Fruit fly (Drosophila melanogaster) whole organism, embryonic: Measurements from ENCODE around the gene Chd3.
A peak's percentile ranks its signal among the peaks of the same experiment; 100 is the strongest.

Experiments used
- C15 ChIP-seq: fragments of 200-800 bp; sonication (Bioruptor generic); IDR thresholded peaks from 3 replicates; pipeline ENCODE4 v1.3.6; 2022; ENCODE audit warnings: missing biosample characterization, missing genetic modification characterization
- CG10209 ChIP-seq: fragments of 200-800 bp; sonication (Bioruptor generic); optimal IDR thresholded peaks from 3 replicates; lab custom pipeline; 2017; ENCODE audit warnings: missing biosample characterization, mild to moderate bottlenecking, missing genetic modification characterization, missing genetic modification reagents
- CG10543 ChIP-seq: fragments of 200-800 bp; sonication (Bioruptor generic); optimal IDR thresholded peaks from 3 replicates; lab custom pipeline; 2017; ENCODE audit warnings: missing biosample characterization, mild to moderate bottlenecking, missing genetic modification characterization, moderate library complexity
- CG10654 ChIP-seq: fragments of 200-800 bp; sonication (Bioruptor generic); optimal IDR thresholded peaks from 2 replicates; lab custom pipeline; 2016; ENCODE audit warnings: missing biosample characterization, missing genetic modification characterization
- CG11247 ChIP-seq: fragments of 200-800 bp; sonication (Bioruptor generic); IDR thresholded peaks from 2 replicates; pipeline ENCODE4 v1.3.6; 2022; ENCODE audit warnings: missing biosample characterization, missing genetic modification characterization
- CG12071 ChIP-seq: fragments of 200-800 bp; sonication (Bioruptor generic); optimal IDR thresholded peaks from 3 replicates; lab custom pipeline; 2018; ENCODE audit warnings: missing biosample characterization, mild to moderate bottlenecking, missing genetic modification characterization
- CG12219 ChIP-seq: fragments of 200-800 bp; sonication (Bioruptor generic); optimal IDR thresholded peaks from 3 replicates; lab custom pipeline; 2018; ENCODE audit warnings: missing biosample characterization, mild to moderate bottlenecking, missing genetic modification characterization
- CG13624 ChIP-seq: fragments of 200-800 bp; sonication (Bioruptor generic); optimal IDR thresholded peaks from 2 replicates; lab custom pipeline; 2016; ENCODE audit warnings: missing biosample characterization, missing genetic modification characterization
- CG13894 ChIP-seq: fragments of 200-800 bp; sonication (Bioruptor generic); optimal IDR thresholded peaks from 3 replicates; lab custom pipeline; 2018; ENCODE audit warnings: missing biosample characterization, mild to moderate bottlenecking, missing genetic modification characterization, moderate library complexity
- CG14860 ChIP-seq: fragments of 200-800 bp; sonication (Bioruptor generic); IDR thresholded peaks from 3 replicates; pipeline ENCODE4 v1.3.6; 2022; ENCODE audit warnings: missing biosample characterization, missing genetic modification characterization; ENCODE audit not compliant: partially characterized antibody
- CG15269 ChIP-seq: fragments of 200-800 bp; sonication (Bioruptor generic); optimal IDR thresholded peaks from 2 replicates; lab custom pipeline; 2018; ENCODE audit warnings: missing biosample characterization, mild to moderate bottlenecking, missing genetic modification characterization, moderate library complexity
- CG15514 ChIP-seq: fragments of 200-800 bp; sonication (Bioruptor generic); optimal IDR thresholded peaks from 3 replicates; lab custom pipeline; 2017; ENCODE audit warnings: missing biosample characterization, missing genetic modification characterization, mild to moderate bottlenecking, moderate library complexity, missing genetic modification reagents
- CG1603 ChIP-seq: fragments of 200-800 bp; sonication (Bioruptor generic); optimal IDR thresholded peaks from 2 replicates; lab custom pipeline; 2019; ENCODE audit warnings: missing biosample characterization, mild to moderate bottlenecking, missing genetic modification characterization, moderate library complexity
- CG16863 ChIP-seq: fragments of 200-800 bp; sonication (Bioruptor generic); optimal IDR thresholded peaks from 3 replicates; lab custom pipeline; 2016; ENCODE audit warnings: missing biosample characterization, missing genetic modification characterization
- CG17912 ChIP-seq: fragments of 200-800 bp; sonication (Bioruptor generic); optimal IDR thresholded peaks from 2 replicates; lab custom pipeline; 2018; ENCODE audit warnings: missing biosample characterization, mild to moderate bottlenecking, missing genetic modification characterization
- CG31365 ChIP-seq: fragments of 200-800 bp; sonication (Bioruptor generic); optimal IDR thresholded peaks from 2 replicates; lab custom pipeline; 2018; ENCODE audit warnings: missing biosample characterization, mild to moderate bottlenecking, missing genetic modification characterization
- CG32772 ChIP-seq: fragments of 200-800 bp; sonication (Bioruptor generic); IDR thresholded peaks from 2 replicates; pipeline ENCODE4 v1.3.6; 2022; ENCODE audit warnings: missing biosample characterization, missing genetic modification characterization
- CG34376 ChIP-seq: fragments of 200-800 bp; sonication (Bioruptor generic); optimal IDR thresholded peaks from 2 replicates; lab custom pipeline; 2018; ENCODE audit warnings: missing biosample characterization, mild to moderate bottlenecking, missing genetic modification characterization
- CG3847 ChIP-seq: fragments of 200-800 bp; sonication (Bioruptor generic); IDR thresholded peaks from 2 replicates; pipeline ENCODE4 v1.3.6; 2022; ENCODE audit warnings: missing biosample characterization, missing genetic modification characterization
- CG4360 ChIP-seq: fragments of 200-800 bp; sonication (Bioruptor generic); IDR thresholded peaks from 2 replicates; pipeline ENCODE4 v1.3.6; 2022; ENCODE audit warnings: missing biosample characterization, missing genetic modification characterization
- CG7271 ChIP-seq: fragments of 200-800 bp; sonication (Bioruptor generic); optimal IDR thresholded peaks from 2 replicates; lab custom pipeline; 2018; ENCODE audit warnings: missing biosample characterization, mild to moderate bottlenecking, missing genetic modification characterization, moderate library complexity
- CG8290 ChIP-seq, 3 experiments: fragments of 200-800 bp; sonication (Bioruptor generic); optimal IDR thresholded peaks; 2 replicates each; lab custom pipeline; 2016 to 2019; ENCODE audit warnings: missing biosample characterization in 3 of 3, missing genetic modification characterization in 3 of 3, mild to moderate bottlenecking in 2 of 3, moderate library complexity in 1 of 3
- CG9609 ChIP-seq: fragments of 200-800 bp; sonication (Bioruptor generic); optimal IDR thresholded peaks from 3 replicates; lab custom pipeline; 2016; ENCODE audit warnings: missing biosample characterization, missing genetic modification characterization
- CG9727 ChIP-seq: fragments of 200-800 bp; sonication (Bioruptor generic); optimal IDR thresholded peaks from 3 replicates; lab custom pipeline; 2017; ENCODE audit warnings: missing biosample characterization, mild to moderate bottlenecking, missing genetic modification characterization
- CG9932 ChIP-seq: fragments of 200-800 bp; sonication (Bioruptor generic); IDR thresholded peaks from 2 replicates; pipeline ENCODE4 v1.3.6; 2022; ENCODE audit warnings: missing biosample characterization, missing genetic modification characterization
- Eip74EF ChIP-seq, 2 experiments: fragments of 200-800 bp in 1 of 2; fragments of >200 bp in 1 of 2; sonication (Bioruptor generic) in 1 of 2; optimal IDR thresholded peaks; 2 replicates each; lab custom pipeline; 2017 to 2019; ENCODE audit warnings: missing biosample characterization in 2 of 2, missing genetic modification characterization in 2 of 2, mild to moderate bottlenecking in 1 of 2, moderate library complexity in 1 of 2
- H15 ChIP-seq: fragments of 200-800 bp; sonication (Bioruptor generic); IDR thresholded peaks from 3 replicates; pipeline ENCODE4 v1.3.6; 2022; ENCODE audit warnings: missing biosample characterization, missing genetic modification characterization
- Hsf ChIP-seq: fragments of 200-800 bp; sonication (Bioruptor generic); optimal IDR thresholded peaks from 3 replicates; lab custom pipeline; 2016; ENCODE audit warnings: missing biosample characterization, missing genetic modification characterization
- Jarid2 ChIP-seq: fragments of 200-800 bp; sonication (Bioruptor generic); optimal IDR thresholded peaks from 3 replicates; lab custom pipeline; 2017; ENCODE audit warnings: mild to moderate bottlenecking, missing biosample characterization, missing genetic modification reagents, missing genetic modification characterization
- Kr ChIP-seq: fragments of 200-800 bp; sonication (Bioruptor generic); optimal IDR thresholded peaks from 2 replicates; lab custom pipeline; 2017; ENCODE audit warnings: missing biosample characterization, mild to moderate bottlenecking, missing genetic modification characterization
- Lhr ChIP-seq: fragments of 200-800 bp; sonication (Bioruptor generic); optimal IDR thresholded peaks from 3 replicates; lab custom pipeline; 2017; ENCODE audit warnings: mild to moderate bottlenecking, missing biosample characterization, missing genetic modification reagents, missing genetic modification characterization
- Pdp1 ChIP-seq, 2 experiments: fragments of 200-800 bp; sonication (Bioruptor generic); optimal IDR thresholded peaks; 3 replicates each; lab custom pipeline; 2016; ENCODE audit warnings: missing biosample characterization in 2 of 2, missing genetic modification characterization in 2 of 2, mild to moderate bottlenecking in 1 of 2, moderate library complexity in 1 of 2
- Scr ChIP-seq: fragments of 200-800 bp; sonication (Bioruptor generic); IDR thresholded peaks from 2 replicates; pipeline ENCODE4 v1.3.6; 2022; ENCODE audit warnings: missing biosample characterization, missing genetic modification characterization; ENCODE audit not compliant: partially characterized antibody
- Xbp1 ChIP-seq: fragments of 200-800 bp; sonication (Bioruptor generic); optimal IDR thresholded peaks from 3 replicates; lab custom pipeline; 2016; ENCODE audit warnings: missing biosample characterization, mild to moderate bottlenecking, missing genetic modification characterization
- caup ChIP-seq: fragments of 200-800 bp; sonication (Bioruptor generic); optimal IDR thresholded peaks from 3 replicates; lab custom pipeline; 2017; ENCODE audit warnings: missing biosample characterization, mild to moderate bottlenecking, missing genetic modification characterization, moderate library complexity; ENCODE audit not compliant: severe bottlenecking
- croc ChIP-seq: fragments of 200-800 bp; sonication (Bioruptor generic); conservative IDR thresholded peaks from 3 replicates; pipeline ENCODE4 v1.3.6; 2022; ENCODE audit warnings: missing biosample characterization, missing genetic modification characterization
- cwo ChIP-seq: fragments of 200-800 bp; sonication (Bioruptor generic); optimal IDR thresholded peaks from 3 replicates; lab custom pipeline; 2017; ENCODE audit warnings: missing biosample characterization, missing genetic modification characterization, mild to moderate bottlenecking, moderate library complexity, missing genetic modification reagents
- danr ChIP-seq: fragments of 200-800 bp; sonication (Bioruptor generic); IDR thresholded peaks from 2 replicates; pipeline ENCODE4 v1.3.6; 2022; ENCODE audit warnings: missing biosample characterization, missing genetic modification characterization
- dmrt99B ChIP-seq: fragments of 200-800 bp; sonication (Bioruptor generic); optimal IDR thresholded peaks from 2 replicates; lab custom pipeline; 2018; ENCODE audit warnings: missing biosample characterization, mild to moderate bottlenecking, missing genetic modification characterization, moderate library complexity
- fd102C ChIP-seq: fragments of 200-800 bp; sonication (Bioruptor generic); optimal IDR thresholded peaks from 2 replicates; lab custom pipeline; 2018; ENCODE audit warnings: missing biosample characterization, mild to moderate bottlenecking, missing genetic modification characterization, moderate library complexity
- fd3F ChIP-seq: fragments of 200-800 bp; sonication (Bioruptor generic); optimal IDR thresholded peaks from 2 replicates; lab custom pipeline; 2018; ENCODE audit warnings: missing biosample characterization, mild to moderate bottlenecking, missing genetic modification characterization, moderate library complexity
- luna ChIP-seq: fragments of 200-800 bp; sonication (Bioruptor generic); optimal IDR thresholded peaks from 2 replicates; lab custom pipeline; 2016; ENCODE audit warnings: missing biosample characterization, missing genetic modification characterization
- nau ChIP-seq: fragments of 200-800 bp; sonication (Bioruptor generic); optimal IDR thresholded peaks from 3 replicates; lab custom pipeline; 2017; ENCODE audit warnings: missing biosample characterization, mild to moderate bottlenecking, missing genetic modification characterization, missing genetic modification reagents
- otp ChIP-seq: fragments of 200-800 bp; sonication (Bioruptor generic); IDR thresholded peaks from 3 replicates; pipeline ENCODE4, ENCODE4 v1.3.6; 2022; ENCODE audit warnings: missing biosample characterization, missing genetic modification characterization
- rib ChIP-seq: fragments of 200-800 bp; sonication (Bioruptor generic); IDR thresholded peaks from 2 replicates; pipeline ENCODE4 v1.3.6; 2022; ENCODE audit warnings: missing biosample characterization, missing genetic modification characterization
- run ChIP-seq: fragments of 200-800 bp; sonication (Bioruptor generic); optimal IDR thresholded peaks from 3 replicates; lab custom pipeline; 2018; ENCODE audit warnings: missing biosample characterization, mild to moderate bottlenecking, missing genetic modification characterization
- so ChIP-seq: fragments of 200-800 bp; sonication (Bioruptor generic); IDR thresholded peaks from 3 replicates; pipeline ENCODE4 v1.3.6; 2022; ENCODE audit warnings: missing biosample characterization, missing genetic modification characterization
- stc ChIP-seq: fragments of 200-800 bp; sonication (Bioruptor generic); IDR thresholded peaks from 2 replicates; pipeline ENCODE4 v1.3.6; 2022; ENCODE audit warnings: missing biosample characterization, missing genetic modification characterization
- twi ChIP-seq: fragments of 200-800 bp; optimal IDR thresholded peaks from 2 replicates; lab custom pipeline; 2019; ENCODE audit warnings: missing biosample characterization, mild to moderate bottlenecking, missing genetic modification characterization, moderate library complexity
- wor ChIP-seq: fragments of 200-800 bp; sonication (Bioruptor generic); IDR thresholded peaks from 2 replicates; pipeline ENCODE4 v1.3.6; 2022; ENCODE audit warnings: missing biosample characterization, missing genetic modification characterization

Gene Chd3

dm6 chr3L:19494954-19495353 is 48.0 kb downstream of the Chd3 start:
- TF ChIP-seq Lhr (GFP tag; lab: Kevin White, UChicago) (no peak), Eip74EF (GFP tag; optimal IDR thresholded peaks at IDR 0.05; lab: Kevin White, UChicago) (peak in 1 of 2 experiments; percentile 10), croc (no peak), CG10209 (GFP tag; lab: Kevin White, UChicago) (no peak), CG9609 (GFP tag; lab: Kevin White, UChicago) (no peak), CG10543 (GFP tag; lab: Kevin White, UChicago) (peak; percentile 11), danr (GFP tag; lab: Robert Waterston, UW) (no peak), fd3F (GFP tag; lab: Kevin White, UChicago) (no peak), twi (tag; lab: Kevin White, UChicago) (no peak), CG12071 (GFP tag; lab: Kevin White, UChicago) (no peak), CG9727 (GFP tag; lab: Kevin White, UChicago) (no peak), CG11247 (GFP tag; lab: Robert Waterston, UW) (no peak), fd102C (GFP tag; lab: Kevin White, UChicago) (no peak), CG14860 (GFP tag; lab: Robert Waterston, UW) (no peak), CG13624 (GFP tag; lab: Kevin White, UChicago) (no peak), luna (GFP tag; lab: Kevin White, UChicago) (no peak), CG34376 (GFP tag; lab: Kevin White, UChicago) (peak; percentile 62), CG17912 (no peak), Hsf (GFP tag; lab: Kevin White, UChicago) (no peak), so (GFP tag; lab: Robert Waterston, UW) (no peak), CG7271 (tag; lab: Kevin White, UChicago) (no peak), Kr (GFP tag; lab: Kevin White, UChicago) (no peak), CG4360 (GFP tag; lab: Robert Waterston, UW) (no peak), Scr (GFP tag; lab: Robert Waterston, UW) (no peak), Pdp1 (GFP tag; optimal IDR thresholded peaks at IDR 0.05; lab: Kevin White, UChicago) (peak in 1 of 2 experiments; percentile 8), dmrt99B (tag; lab: Kevin White, UChicago) (no peak), CG31365 (tag; lab: Kevin White, UChicago) (no peak), C15 (GFP tag; lab: Robert Waterston, UW) (no peak), stc (no peak), CG1603 (tag; lab: Kevin White, UChicago) (no peak), Xbp1 (GFP tag; lab: Kevin White, UChicago) (no peak), CG32772 (GFP tag; lab: Robert Waterston, UW) (no peak), CG3847 (GFP tag; lab: Robert Waterston, UW) (no peak), H15 (GFP tag; lab: Robert Waterston, UW) (no peak), otp (GFP tag; lab: Robert Waterston, UW) (no peak), CG13894 (tag; lab: Kevin White, UChicago) (peak; percentile 81), Jarid2 (GFP tag; lab: Kevin White, UChicago) (no peak), wor (GFP tag; lab: Robert Waterston, UW) (no peak), CG15514 (GFP tag; lab: Kevin White, UChicago) (peak; percentile 49), cwo (GFP tag; lab: Kevin White, UChicago) (peak; percentile 69), caup (GFP tag; lab: Kevin White, UChicago) (no peak), nau (GFP tag; lab: Kevin White, UChicago) (no peak), CG10654 (GFP tag; lab: Kevin White, UChicago) (no peak), CG8290 (GFP tag; optimal IDR thresholded peaks at IDR 0.05; lab: Kevin White, UChicago) (no peak), CG8290 (tag; optimal IDR thresholded peaks at IDR 0.05; lab: Kevin White, UChicago) (no peak), CG16863 (GFP tag; lab: Kevin White, UChicago) (no peak), CG9932 (GFP tag; lab: Robert Waterston, UW) (no peak), CG12219 (GFP tag; lab: Kevin White, UChicago) (no peak), rib (GFP tag; lab: Robert Waterston, UW) (no peak), CG15269 (tag; lab: Kevin White, UChicago) (no peak), run (tag; lab: Kevin White, UChicago) (no peak)
